Worm (Caenorhabditis elegans) whole organism, late embryonic: ENCODE measurements around the gene gst-7.

ENCODE experiments used
- C08G9.2 ChIP-seq: sonication (generic microtip); optimal IDR thresholded peaks from 2 replicates; lab custom pipeline; 2016; ENCODE audit warnings: mild to moderate bottlenecking, missing genetic modification characterization, moderate library complexity, missing compliant biosample characterization
- ceh-31 ChIP-seq: sonication (generic microtip); optimal IDR thresholded peaks from 2 replicates; lab custom pipeline; 2016; ENCODE audit warnings: missing genetic modification characterization, missing compliant biosample characterization
- elt-4 ChIP-seq: sonication (generic microtip); optimal IDR thresholded peaks from 2 replicates; lab custom pipeline; 2016; ENCODE audit warnings: missing genetic modification characterization, missing compliant biosample characterization
- ets-4 ChIP-seq: sonication (generic microtip); optimal IDR thresholded peaks from 2 replicates; lab custom pipeline; 2016; ENCODE audit warnings: missing genetic modification characterization, missing compliant biosample characterization
- fkh-10 ChIP-seq: fragments of 150-350 bp; optimal IDR thresholded peaks from 2 replicates; lab custom pipeline; 2014; ENCODE audit warnings: missing biosample characterization, missing genetic modification reagents, missing genetic modification characterization
- nfya-1 ChIP-seq: sonication (generic microtip); optimal IDR thresholded peaks from 2 replicates; lab custom pipeline; 2017; ENCODE audit warnings: missing genetic modification characterization, mild to moderate bottlenecking, missing compliant biosample characterization, antibody characterized with exemption, moderate library complexity
- nhr-11 ChIP-seq: fragments of 150-350 bp; optimal IDR thresholded peaks from 2 replicates; lab custom pipeline; 2014; ENCODE audit warnings: missing biosample characterization, missing genetic modification characterization
- pha-4 ChIP-seq: fragments of 150-350 bp; optimal IDR thresholded peaks from 2 replicates; lab custom pipeline; 2018; ENCODE audit warnings: missing biosample characterization, missing genetic modification reagents, missing genetic modification characterization
- pqm-1 ChIP-seq: sonication (generic microtip); optimal IDR thresholded peaks from 2 replicates; lab custom pipeline; 2016; ENCODE audit warnings: missing genetic modification characterization, missing compliant biosample characterization
- sox-2 ChIP-seq: fragments of 200-800 bp; sonication (Bioruptor generic); IDR thresholded peaks from 2 replicates; pipeline ENCODE4 v1.3.6; 2022; ENCODE audit warnings: missing genetic modification reagents, missing genetic modification characterization, missing compliant biosample characterization
- unc-42 ChIP-seq: sonication (generic microtip); optimal IDR thresholded peaks from 2 replicates; lab custom pipeline; 2016; ENCODE audit warnings: missing genotype, missing genetic modification characterization, missing compliant biosample characterization
- unc-86 ChIP-seq: sonication (generic microtip); optimal IDR thresholded peaks from 2 replicates; lab custom pipeline; 2016; ENCODE audit warnings: missing genetic modification characterization, missing compliant biosample characterization

DNA sequence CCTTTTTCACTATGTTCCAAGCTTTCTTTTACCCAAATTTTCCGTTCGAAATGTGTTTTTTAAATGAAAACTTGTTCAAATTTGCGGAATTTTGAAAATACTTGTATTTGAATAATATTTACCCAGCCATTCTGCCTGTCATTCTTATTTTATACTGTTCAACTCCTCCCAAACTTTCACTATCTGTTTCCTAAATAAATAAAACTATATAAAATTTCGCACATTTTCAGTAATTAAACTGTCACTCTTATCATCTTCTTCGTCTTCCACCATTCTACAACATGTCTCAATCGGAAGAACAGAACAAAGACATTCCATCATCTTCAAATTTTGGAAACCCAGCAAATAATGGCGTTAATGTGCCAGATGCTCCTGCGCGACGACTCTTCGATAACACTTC, 22.9 kb downstream of the gst-7 start, which contains the start of gene btbd-10:
- no peak for TF ChIP-seq nfya-1 (tag; lab: Kevin White, UChicago)
- TF ChIP-seq ets-4 (tag; lab: Kevin White, UChicago) = no peak
- no peak for TF ChIP-seq sox-2
- TF ChIP-seq C08G9.2 (tag; lab: Kevin White, UChicago) = no peak
- no peak for TF ChIP-seq unc-86
- TF ChIP-seq pha-4 = no peak
- no peak for TF ChIP-seq elt-4 (tag; lab: Kevin White, UChicago)
- TF ChIP-seq unc-42 (tag; lab: Kevin White, UChicago) = no peak
- TF ChIP-seq ceh-31 (tag; lab: Kevin White, UChicago) = no peak
- TF ChIP-seq nhr-11 = no peak
- no peak for TF ChIP-seq pqm-1 (tag; lab: Kevin White, UChicago)
- TF ChIP-seq fkh-10 = no peak
